Worm (Caenorhabditis elegans) whole organism, midembryonic: ENCODE results near the gene T09F5.2.

Experiments used
- T22C8.4 ChIP-seq: fragments of 200-800 bp; sonication (Bioruptor generic); IDR thresholded peaks from 2 replicates; pipeline ENCODE4 v1.3.6; 2022; ENCODE audit warnings: missing genetic modification characterization, missing compliant biosample characterization
- cog-1 ChIP-seq: sonication (generic microtip); optimal IDR thresholded peaks from 2 replicates; lab custom pipeline; 2016; ENCODE audit warnings: missing genetic modification characterization, missing compliant biosample characterization
- flt-1 ChIP-seq: fragments of 200-800 bp; sonication (Bioruptor generic); IDR thresholded peaks from 2 replicates; pipeline ENCODE4 v1.3.6; 2022; ENCODE audit warnings: missing genetic modification characterization, missing compliant biosample characterization
- klf-2 ChIP-seq: fragments of 200-800 bp; sonication (Bioruptor generic); conservative IDR thresholded peaks from 2 replicates; pipeline ENCODE4 v1.3.6; 2022; ENCODE audit warnings: missing genetic modification reagents, missing genetic modification characterization, missing compliant biosample characterization
- med-1 ChIP-seq: sonication (generic microtip); optimal IDR thresholded peaks from 2 replicates; lab custom pipeline; 2017; ENCODE audit warnings: missing genetic modification characterization, mild to moderate bottlenecking, missing compliant biosample characterization, antibody characterized with exemption, missing genetic modification reagents; ENCODE audit not compliant: insufficient read depth
- ref-1 ChIP-seq: fragments of 200-800 bp; sonication (Bioruptor generic); conservative IDR thresholded peaks from 2 replicates; pipeline ENCODE4 v1.3.6; 2022; ENCODE audit warnings: missing genetic modification reagents, missing genetic modification characterization, missing compliant biosample characterization
- tab-1 ChIP-seq: fragments of 200-800 bp; sonication (Bioruptor generic); IDR thresholded peaks from 2 replicates; pipeline ENCODE4 v1.3.6; 2022; ENCODE audit warnings: missing genetic modification characterization, missing compliant biosample characterization
- ztf-23 ChIP-seq: fragments of 200-800 bp; sonication (Bioruptor generic); IDR thresholded peaks from 2 replicates; pipeline ENCODE4 v1.3.6; 2022; ENCODE audit warnings: missing genetic modification reagents, missing genetic modification characterization, missing compliant biosample characterization
- ztf-29 ChIP-seq: fragments of 200-800 bp; sonication (Bioruptor generic); IDR thresholded peaks from 2 replicates; pipeline ENCODE4 v1.3.6; 2022; ENCODE audit warnings: missing genetic modification reagents, missing genetic modification characterization, missing compliant biosample characterization

The T09F5.2 gene

ce11 chrV:15193909-15194308 lies 43.1 kb downstream of the T09F5.2 start, which contains the start of gene Y75B12B.13:
Y75B12B.13 (minus strand) TSS chrV:15194009.
- no peak for TF ChIP-seq ztf-29 (GFP tag; lab: Robert Waterston, UW)
- TF ChIP-seq ztf-23 (GFP tag; lab: Robert Waterston, UW) = no peak

ce11 chrV:15197955-15198354 lies 47.2 kb downstream of the T09F5.2 start, which contains the start of gene srw-1:
srw-1 (plus strand) TSS chrV:15198255.
- TF ChIP-seq ztf-23 (GFP tag; lab: Robert Waterston, UW) (no peak), T22C8.4 (GFP tag; lab: Robert Waterston, UW) (no peak), klf-2 (GFP tag; lab: Robert Waterston, UW) (no peak), flt-1 (GFP tag; lab: Robert Waterston, UW) (no peak), tab-1 (GFP tag; lab: Robert Waterston, UW) (no peak), cog-1 (tag; lab: Kevin White, UChicago) (no peak), med-1 (GFP tag; lab: Kevin White, UChicago) (no peak), ref-1 (GFP tag; lab: Robert Waterston, UW) (no peak), ztf-29 (GFP tag; lab: Robert Waterston, UW) (no peak)

ce11 chrV:15199768-15200167 lies 49.0 kb downstream of the T09F5.2 start, which contains the start of gene Y75B12B.10:
Y75B12B.10 (plus strand) TSS chrV:15200068.
- TF ChIP-seq tab-1 (GFP tag; lab: Robert Waterston, UW) (no peak), flt-1 (GFP tag; lab: Robert Waterston, UW) (no peak)
